Worm (Caenorhabditis elegans): ENCODE data around the gene nhr-239.
A peak's percentile ranks its signal among the peaks of the same experiment; 100 is the strongest.

The nhr-239 gene

ce11 chrIII:2598491-2599065, 37.1 kb downstream of the nhr-239 start (continued):
- TF ChIP-seq ceh-91 (GFP tag; IDR thresholded peaks at IDR 0.05) (peak; percentile 56), ceh-27 (GFP tag; optimal IDR thresholded peaks at IDR 0.05) (no peak), rcor-1 (GFP tag; IDR thresholded peaks at IDR 0.05) (peak; percentile 33; the same call in 1 of the 2 replicates), attf-5 (GFP tag; optimal IDR thresholded peaks at IDR 0.05) (no peak), lsy-27 (tag; optimal IDR thresholded peaks at IDR 0.05; ENCODE audit: borderline replicate concordance, insufficient read depth) (no peak), lin-35 (GFP tag; optimal IDR thresholded peaks at IDR 0.05) (no peak), snpc-1.3 (tag; optimal IDR thresholded peaks at IDR 0.05; ENCODE audit: insufficient read depth) (no peak), lir-1 (GFP tag; conservative IDR thresholded peaks at IDR 0.05) (no peak), xnd-1 (tag; optimal IDR thresholded peaks at IDR 0.05) (peak; percentile 77), nhr-80 (tag; optimal IDR thresholded peaks at IDR 0.05) (no peak), rec-8 (tag; optimal IDR thresholded peaks at IDR 0.05) (no peak), F49E8.2 (tag; optimal IDR thresholded peaks at IDR 0.05; ENCODE audit: insufficient read depth) (peak; percentile 10), madf-8 (GFP tag; conservative IDR thresholded peaks at IDR 0.05) (peak; percentile 64), ZK185.1 (tag; optimal IDR thresholded peaks at IDR 0.05; ENCODE audit: poor library complexity, severe bottlenecking) (no peak), lin-40 (tag; optimal IDR thresholded peaks at IDR 0.05) (no peak), aptf-2 (GFP tag; conservative IDR thresholded peaks at IDR 0.05) (no peak), sea-2 (GFP tag; IDR thresholded peaks at IDR 0.05) (no peak), pha-4 (tag; optimal IDR thresholded peaks at IDR 0.05) (no peak), Y56A3A.18 (GFP tag; IDR thresholded peaks at IDR 0.05) (no peak), ceh-100 (GFP tag; IDR thresholded peaks at IDR 0.05) (no peak), nhr-179 (tag; optimal IDR thresholded peaks at IDR 0.05) (no peak), athp-1 (tag; optimal IDR thresholded peaks at IDR 0.05) (peak; percentile 26), ztf-22 (GFP tag; optimal IDR thresholded peaks at IDR 0.05) (no peak), Y95B8A.8 (GFP tag; IDR thresholded peaks at IDR 0.05) (no peak), fkh-3 (tag; optimal IDR thresholded peaks at IDR 0.05) (no peak), ztf-26 (tag; optimal IDR thresholded peaks at IDR 0.05) (no peak), snpc-3.4 (tag; optimal IDR thresholded peaks at IDR 0.05) (peak; percentile 72), D2030.7 (GFP tag; IDR thresholded peaks at IDR 0.05) (peak; percentile 53), dox-1 (GFP tag; IDR thresholded peaks at IDR 0.05) (no peak), T26A5.8 (tag; optimal IDR thresholded peaks at IDR 0.05) (no peak), K11D2.4 (GFP tag; IDR thresholded peaks at IDR 0.05) (no peak), nfyb-1 (GFP tag; IDR thresholded peaks at IDR 0.05) (peak; percentile 61; the same call in 1 of the 2 replicates), egrh-3 (GFP tag; IDR thresholded peaks at IDR 0.05) (no peak), C17E4.6 (GFP tag; IDR thresholded peaks at IDR 0.05) (0 out of 2 replicates have a peak, but pooled peaks have one; percentile 26), tbx-9 (tag; optimal IDR thresholded peaks at IDR 0.05; ENCODE audit: borderline replicate concordance) (no peak), hlh-12 (tag; optimal IDR thresholded peaks at IDR 0.05) (no peak), hrde-1 (tag; optimal IDR thresholded peaks at IDR 0.05; ENCODE audit: borderline replicate concordance) (peak; percentile 53), Y79H2A.3 (GFP tag; conservative IDR thresholded peaks at IDR 0.05) (no peak), atf-7 (tag; optimal IDR thresholded peaks at IDR 0.05) (no peak), F57A8.1 (GFP tag; optimal IDR thresholded peaks at IDR 0.05) (no peak), zfh-2 (GFP tag; conservative IDR thresholded peaks at IDR 0.05) (no peak), lsl-1 (GFP tag; optimal IDR thresholded peaks at IDR 0.05) (peak; percentile 97), efl-1 (GFP tag; optimal IDR thresholded peaks at IDR 0.05) (peak; percentile 19), nfya-2 (GFP tag; IDR thresholded peaks at IDR 0.05) (no peak), cebp-2 (GFP tag; IDR thresholded peaks at IDR 0.05) (no peak), C06A6.2 (GFP tag; conservative IDR thresholded peaks at IDR 0.05) (no peak), F33H1.4 (GFP tag; IDR thresholded peaks at IDR 0.05) (peak; percentile 92)

Data from whole organism, young adult.